Worm (Caenorhabditis elegans) whole organism, L4/young adult: ENCODE measurements around the gene nlp-30.

ENCODE experiments used
- W03F9.2 ChIP-seq: fragments of 150-350 bp; optimal IDR thresholded peaks from 2 replicates; lab custom pipeline; 2014; ENCODE audit warnings: missing biosample characterization, missing genetic modification characterization
- dao-5 ChIP-seq: sonication (generic microtip); optimal IDR thresholded peaks from 2 replicates; lab custom pipeline; 2016; ENCODE audit warnings: missing genotype, missing genetic modification characterization, moderate library complexity, missing compliant biosample characterization
- him-1 ChIP-seq: sonication (generic microtip); optimal IDR thresholded peaks from 2 replicates; lab custom pipeline; 2016; ENCODE audit warnings: missing genotype, missing genetic modification reagents, missing genetic modification characterization, missing compliant biosample characterization

nlp-30 gene

ce11 chrV:3981680-3982079 is at the start of gene nlp-30:
TSS of gene nlp-30 (plus strand) at chrV:3981980.
- no peak for TF ChIP-seq dao-5 (tag; lab: Kevin White, UChicago)
- TF ChIP-seq him-1 = no peak
- no peak for TF ChIP-seq W03F9.2 (tag; lab: Kevin White, UChicago)

DNA sequence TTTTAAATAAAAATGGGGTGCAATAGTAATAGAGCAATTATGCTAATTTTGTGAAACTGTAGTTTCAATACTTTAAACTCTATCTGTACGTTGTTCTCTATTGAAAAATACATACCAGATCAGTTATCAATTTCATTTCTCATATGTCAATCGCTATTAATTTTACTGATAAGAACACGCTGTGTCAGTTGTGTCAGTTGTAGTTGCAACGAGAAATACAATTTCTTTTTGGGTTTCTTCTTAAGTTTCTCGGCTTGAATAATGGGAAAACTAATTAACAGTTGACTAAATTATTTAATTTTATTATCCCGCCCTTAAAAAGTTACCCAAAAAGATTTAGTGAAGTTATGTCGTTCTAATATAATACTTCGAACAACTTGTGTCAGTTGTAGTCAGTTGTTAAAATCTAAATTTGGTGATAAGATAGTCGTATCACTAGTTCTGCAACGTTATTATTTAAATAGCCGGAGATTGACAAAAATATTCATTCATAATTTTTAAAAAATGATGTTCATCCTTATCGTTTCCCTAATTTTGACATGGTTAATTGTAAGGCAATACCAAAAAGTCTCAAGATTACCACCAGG is 45.8 kb upstream of the nlp-30 start, which contains the start of gene cyp-35A5:
Gene cyp-35A5 (plus strand): TSS at position 435 of the 587 bp plus-strand sequence.
- TF ChIP-seq W03F9.2 (tag; lab: Kevin White, UChicago) (no peak), dao-5 (tag; lab: Kevin White, UChicago) (no peak), him-1 (no peak)

DNA sequence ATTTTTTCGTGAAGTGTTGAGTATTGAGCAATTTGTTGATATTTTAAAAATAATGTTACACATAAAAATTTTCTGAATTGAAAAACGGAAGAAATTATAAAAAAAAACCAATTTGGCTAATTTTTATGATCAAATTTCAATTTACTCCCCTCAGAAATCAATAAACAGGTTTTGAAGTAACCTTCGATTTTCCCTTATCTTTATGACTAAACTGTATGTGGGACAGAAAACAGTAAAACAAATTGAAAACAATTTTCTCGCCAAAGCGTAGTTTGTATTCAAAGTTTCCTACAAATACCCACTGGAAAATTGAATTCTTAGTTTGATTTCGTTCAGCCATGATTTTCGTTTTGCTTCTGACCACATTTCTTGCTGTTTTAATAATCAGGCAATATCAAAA is 43.0 kb upstream of the nlp-30 start, which contains the start of gene cyp-35B1:
Gene cyp-35B1 (plus strand): TSS at position 244 of the 400 bp plus-strand sequence.
- TF ChIP-seq W03F9.2 (tag; lab: Kevin White, UChicago) = no peak
- TF ChIP-seq dao-5 (tag; lab: Kevin White, UChicago) = no peak
- TF ChIP-seq him-1 = no peak

- TF ChIP-seq him-1 (no peak), W03F9.2 (tag; lab: Kevin White, UChicago) (no peak), dao-5 (tag; lab: Kevin White, UChicago) (no peak)
These were observed 39.9 kb upstream of the nlp-30 start, which contains the start of gene cyp-35B2 for ce11 chrV:3941860-3942259. TSS of gene cyp-35B2 (plus strand) at chrV:3942160.

- TF ChIP-seq W03F9.2 (tag; lab: Kevin White, UChicago) (no peak), dao-5 (tag; lab: Kevin White, UChicago) (no peak), him-1 (no peak)
These were observed 38.4 kb upstream of the nlp-30 start for ce11 chrV:3943364-3943763.

DNA sequence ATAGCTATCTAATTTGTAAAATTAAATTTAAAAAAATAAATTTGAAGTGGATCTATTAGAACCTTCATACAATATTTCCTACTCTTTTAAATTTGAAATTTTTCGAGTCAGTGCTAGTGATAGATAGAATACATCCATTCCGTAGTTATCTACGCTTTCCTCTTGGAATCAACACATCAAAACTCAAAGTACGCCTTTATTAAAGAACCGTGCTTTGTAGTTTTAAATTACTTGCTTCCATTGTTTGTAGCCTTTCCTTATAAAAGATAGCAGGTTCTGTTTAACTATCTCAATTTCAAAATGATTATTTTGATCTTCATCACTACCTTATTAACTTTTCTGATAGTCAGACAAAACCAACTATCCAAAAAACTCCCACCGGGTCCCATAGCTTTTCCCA is 36.7 kb upstream of the nlp-30 start, which contains the start of gene cyp-35B3:
Gene cyp-35B3 (plus strand): TSS at position 301 of the 400 bp plus-strand sequence.
- TF ChIP-seq him-1 (no peak), W03F9.2 (tag; lab: Kevin White, UChicago) (no peak), dao-5 (tag; lab: Kevin White, UChicago) (no peak)

ce11 chrV:3949723-3950122 is 32.1 kb upstream of the nlp-30 start, which contains the start of gene dach-1:
TSS of gene dach-1 (plus strand) at chrV:3950023.
- no peak for TF ChIP-seq W03F9.2 (tag; lab: Kevin White, UChicago)
- TF ChIP-seq dao-5 (tag; lab: Kevin White, UChicago) = no peak
- no peak for TF ChIP-seq him-1

- TF ChIP-seq W03F9.2 (tag; lab: Kevin White, UChicago) (no peak), him-1 (no peak), dao-5 (tag; lab: Kevin White, UChicago) (no peak)
These were observed 28.0 kb upstream of the nlp-30 start, which contains the start of gene str-247 for ce11 chrV:3953739-3954138. TSS of gene str-247 (plus strand) at chrV:3954039.

ce11 chrV:3957608-3958007 is 24.2 kb upstream of the nlp-30 start, which contains the start of gene cyp-34A5:
TSS of gene cyp-34A5 (minus strand) at chrV:3957708.
- TF ChIP-seq W03F9.2 (tag; lab: Kevin White, UChicago) = no peak

DNA sequence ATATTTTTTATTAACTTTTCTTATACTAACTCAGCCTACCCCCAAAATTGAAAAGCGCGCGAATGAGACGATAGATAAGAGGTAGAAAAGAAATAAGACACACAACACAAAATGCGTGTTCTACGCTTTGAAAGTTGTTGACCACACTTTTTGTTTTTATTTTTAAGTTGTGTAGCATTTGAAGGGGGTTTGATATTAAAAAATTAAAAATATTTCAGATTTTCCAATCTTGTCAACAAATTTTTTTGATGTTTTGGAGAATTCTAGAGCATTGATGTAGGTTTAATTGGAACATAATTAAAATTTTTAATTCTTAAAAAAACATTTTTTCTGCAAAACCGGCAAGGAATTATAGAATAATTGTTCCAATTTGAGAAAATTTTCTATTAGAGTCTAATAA is 20.5 kb upstream of the nlp-30 start, which contains the start of gene cyp-34A6:
Gene cyp-34A6 (minus strand): TSS at position 101 of the 400 bp plus-strand sequence.
- TF ChIP-seq W03F9.2 (tag; lab: Kevin White, UChicago) = no peak
- no peak for TF ChIP-seq him-1
- TF ChIP-seq dao-5 (tag; lab: Kevin White, UChicago) = no peak

- no peak for TF ChIP-seq him-1
- no peak for TF ChIP-seq dao-5 (tag; lab: Kevin White, UChicago)
These were observed 18.1 kb upstream of the nlp-30 start, which contains the start of gene cyp-34A7 for ce11 chrV:3963715-3964114. TSS of gene cyp-34A7 (minus strand) at chrV:3963815.

DNA sequence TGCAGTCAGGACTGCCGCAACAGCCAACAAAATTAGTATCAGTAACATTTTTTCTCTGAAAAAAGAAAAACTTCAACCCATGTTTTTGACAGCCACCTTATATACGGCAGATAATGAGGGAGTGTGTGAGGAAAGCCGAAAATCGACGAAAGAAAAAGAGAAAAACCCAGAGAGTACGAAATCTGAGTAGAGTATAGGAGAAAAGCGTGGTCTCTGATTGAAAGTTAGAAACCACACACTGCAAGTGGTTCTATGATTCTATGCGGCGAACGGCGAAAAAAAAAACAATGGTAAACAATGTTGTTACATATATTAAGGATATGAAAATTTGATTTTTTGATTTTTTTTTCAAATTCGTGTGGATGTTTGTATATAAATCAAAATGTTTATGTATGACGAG is 14.0 kb upstream of the nlp-30 start, which contains the start of gene cyp-34A8:
Gene cyp-34A8 (minus strand): TSS at position 62 of the 400 bp plus-strand sequence.
- TF ChIP-seq W03F9.2 (tag; lab: Kevin White, UChicago) (no peak), him-1 (no peak), dao-5 (tag; lab: Kevin White, UChicago) (no peak)

DNA sequence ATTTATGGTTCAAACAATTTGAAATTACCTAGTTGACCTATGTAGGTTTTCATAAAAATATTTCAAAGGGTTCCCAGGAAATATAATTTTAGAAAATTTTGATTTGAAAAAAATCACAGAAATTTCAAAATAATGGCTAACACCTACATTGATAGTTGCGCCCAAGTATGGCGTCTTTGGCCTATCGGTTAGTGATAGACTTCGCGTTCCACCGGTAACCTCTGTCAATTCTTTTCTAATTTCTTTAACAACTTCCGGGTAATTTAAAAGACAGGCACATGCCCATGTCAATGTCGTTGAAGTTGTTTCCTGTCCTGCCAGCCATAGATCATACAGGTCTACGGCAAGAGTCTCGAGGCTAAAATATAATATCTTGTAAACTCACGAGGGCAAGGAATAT is 12.9 kb upstream of the nlp-30 start:
- no peak for TF ChIP-seq him-1
- TF ChIP-seq W03F9.2 (tag; lab: Kevin White, UChicago) = no peak
- TF ChIP-seq dao-5 (tag; lab: Kevin White, UChicago) = no peak

- no peak for TF ChIP-seq W03F9.2 (tag; lab: Kevin White, UChicago)
These were observed 12.1 kb upstream of the nlp-30 start for ce11 chrV:3969664-3970063.

DNA sequence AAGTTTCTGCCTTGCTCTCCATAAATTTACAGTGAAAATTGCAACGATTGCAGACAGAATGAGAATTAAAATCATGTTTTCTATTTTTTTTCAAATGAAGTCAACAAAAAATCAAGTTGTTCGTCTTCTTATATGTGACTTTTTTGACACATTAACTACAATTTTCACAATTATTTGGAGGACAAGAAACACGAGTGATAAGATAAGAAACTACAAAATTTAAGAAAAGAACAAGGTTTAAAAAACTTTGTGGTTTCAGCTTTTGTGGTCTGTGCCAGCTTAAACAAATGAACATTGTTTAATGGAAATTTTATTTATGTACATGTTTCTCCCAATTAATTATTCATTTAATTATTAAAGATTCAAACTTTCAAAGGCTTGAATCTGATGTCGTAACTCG is 11.4 kb upstream of the nlp-30 start, which contains the start of gene cyp-34A9:
Gene cyp-34A9 (minus strand): TSS at position 131 of the 400 bp plus-strand sequence.
- TF ChIP-seq W03F9.2 (tag; lab: Kevin White, UChicago) (no peak), him-1 (no peak), dao-5 (tag; lab: Kevin White, UChicago) (no peak)
